Worm (Caenorhabditis elegans): ENCODE data around the gene C29E4.13.

DNA sequence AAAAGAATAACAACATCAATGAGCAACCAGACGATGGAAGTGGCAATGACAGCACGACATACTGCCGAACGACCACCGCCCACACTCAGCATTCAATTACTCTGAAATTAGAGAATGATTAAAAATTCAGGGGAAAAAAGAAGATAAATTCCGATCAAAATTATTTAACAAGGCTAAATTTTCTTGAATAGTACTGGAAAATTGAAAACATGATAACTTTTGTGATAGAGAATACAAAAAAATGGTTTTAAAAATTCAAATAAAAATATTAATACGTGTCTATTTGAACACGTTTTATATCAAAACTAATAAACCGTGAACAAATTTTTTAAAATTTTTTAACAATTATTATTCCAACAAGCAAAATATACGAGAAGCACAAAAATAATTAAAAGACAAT lies 10.8 kb downstream of the C29E4.13 start, which contains the start of gene gly-3:
- TF ChIP-seq sox-4 (tag; optimal IDR thresholded peaks at IDR 0.05) (no peak), che-1 (tag; optimal IDR thresholded peaks at IDR 0.05) (no peak), pha-4 (tag; optimal IDR thresholded peaks at IDR 0.05) (no peak), F13H6.1 (tag; optimal IDR thresholded peaks at IDR 0.05) (no peak), ets-4 (tag; optimal IDR thresholded peaks at IDR 0.05) (no peak)
